Fruit fly (Drosophila melanogaster) whole organism, embryonic: ENCODE data around the gene SmE.

Experiments used
- Awh ChIP-seq: fragments of 200-800 bp; sonication (Bioruptor generic); IDR thresholded peaks from 2 replicates; pipeline ENCODE4, ENCODE4 v1.3.6; 2022; ENCODE audit warnings: missing biosample characterization, missing genetic modification characterization
- BEAF-32 ChIP-seq: fragments of 200-800 bp; sonication (Bioruptor generic); optimal IDR thresholded peaks from 3 replicates; lab custom pipeline; 2017; ENCODE audit warnings: missing biosample characterization, missing genetic modification characterization, mild to moderate bottlenecking, moderate library complexity, missing genetic modification reagents
- Bdp1 ChIP-seq: fragments of 200-800 bp; sonication (Bioruptor generic); optimal IDR thresholded peaks from 3 replicates; lab custom pipeline; 2016; ENCODE audit warnings: missing biosample characterization, missing genetic modification characterization
- CG10147 ChIP-seq: fragments of 200-800 bp; sonication (Bioruptor generic); optimal IDR thresholded peaks from 2 replicates; lab custom pipeline; 2019; ENCODE audit warnings: missing biosample characterization, mild to moderate bottlenecking, missing genetic modification characterization, moderate library complexity
- CG10267 ChIP-seq: fragments of 200-800 bp; sonication (Bioruptor generic); optimal IDR thresholded peaks from 2 replicates; lab custom pipeline; 2018; ENCODE audit warnings: missing biosample characterization, mild to moderate bottlenecking, missing genetic modification characterization, moderate library complexity
- CG10462 ChIP-seq: fragments of 200-800 bp; sonication (Bioruptor generic); optimal IDR thresholded peaks from 2 replicates; lab custom pipeline; 2016; ENCODE audit warnings: missing biosample characterization, missing genetic modification characterization
- CG10979 ChIP-seq: fragments of 200-800 bp; sonication (Bioruptor generic); optimal IDR thresholded peaks from 2 replicates; lab custom pipeline; 2018; ENCODE audit warnings: missing biosample characterization, mild to moderate bottlenecking, missing genetic modification characterization, moderate library complexity
- CG11085 ChIP-seq: fragments of 200-800 bp; sonication (Bioruptor generic); IDR thresholded peaks from 2 replicates; pipeline ENCODE4 v1.3.6; 2022; ENCODE audit warnings: missing biosample characterization, missing genetic modification characterization
- CG11560 ChIP-seq: fragments of 200-800 bp; sonication (Bioruptor generic); IDR thresholded peaks from 3 replicates; pipeline ENCODE4 v1.3.6; 2022; ENCODE audit warnings: missing biosample characterization, missing genetic modification characterization
- CG13624 ChIP-seq: fragments of 200-800 bp; sonication (Bioruptor generic); optimal IDR thresholded peaks from 2 replicates; lab custom pipeline; 2016; ENCODE audit warnings: missing biosample characterization, missing genetic modification characterization
- CG14710 ChIP-seq: fragments of 200-800 bp; sonication (Bioruptor generic); optimal IDR thresholded peaks from 3 replicates; lab custom pipeline; 2019; ENCODE audit warnings: missing biosample characterization, mild to moderate bottlenecking, missing genetic modification characterization, moderate library complexity
- CG1529 ChIP-seq: fragments of 200-800 bp; sonication (Bioruptor generic); optimal IDR thresholded peaks from 3 replicates; lab custom pipeline; 2018; ENCODE audit warnings: missing biosample characterization, missing genetic modification characterization
- CG17186 ChIP-seq: fragments of 200-800 bp; sonication (Bioruptor generic); optimal IDR thresholded peaks from 3 replicates; lab custom pipeline; 2017; ENCODE audit warnings: missing biosample characterization, missing genetic modification reagents, missing genetic modification characterization
- CG18262 ChIP-seq: fragments of 200-800 bp; optimal IDR thresholded peaks from 3 replicates; lab custom pipeline; 2019; ENCODE audit warnings: missing biosample characterization, mild to moderate bottlenecking, missing genetic modification characterization, moderate library complexity
- CG1832 ChIP-seq: fragments of 200-800 bp; sonication (Bioruptor generic); optimal IDR thresholded peaks from 2 replicates; lab custom pipeline; 2017; ENCODE audit warnings: missing biosample characterization, mild to moderate bottlenecking, missing genetic modification characterization, inconsistent platforms
- CG3065 ChIP-seq: fragments of 200-800 bp; sonication (Bioruptor generic); optimal IDR thresholded peaks from 2 replicates; lab custom pipeline; 2016; ENCODE audit warnings: missing biosample characterization, missing genetic modification characterization
- CG33213 ChIP-seq: fragments of 200-800 bp; sonication (Bioruptor generic); optimal IDR thresholded peaks from 3 replicates; lab custom pipeline; 2016; ENCODE audit warnings: missing biosample characterization, missing genetic modification characterization
- CG33557 ChIP-seq: fragments of 200-800 bp; sonication (Bioruptor generic); optimal IDR thresholded peaks from 2 replicates; lab custom pipeline; 2019; ENCODE audit warnings: missing biosample characterization, mild to moderate bottlenecking, missing genetic modification characterization, moderate library complexity
- CG4424 ChIP-seq: fragments of 200-800 bp; sonication (Bioruptor generic); optimal IDR thresholded peaks from 3 replicates; lab custom pipeline; 2016; ENCODE audit warnings: missing biosample characterization, missing genetic modification characterization
- CG4730 ChIP-seq: fragments of 200-800 bp; sonication (Bioruptor generic); IDR thresholded peaks from 2 replicates; pipeline ENCODE4 v1.3.6; 2022; ENCODE audit warnings: missing biosample characterization, missing genetic modification characterization
- CG4820 ChIP-seq: fragments of 200-800 bp; sonication (Bioruptor generic); optimal IDR thresholded peaks from 3 replicates; lab custom pipeline; 2016; ENCODE audit warnings: missing biosample characterization, missing genetic modification characterization
- CG7357 ChIP-seq: fragments of 200-800 bp; sonication (Bioruptor generic); IDR thresholded peaks from 3 replicates; pipeline ENCODE4 v1.3.6; 2022; ENCODE audit warnings: missing biosample characterization, missing genetic modification characterization
- CG7556 ChIP-seq: fragments of 200-800 bp; sonication (Bioruptor generic); optimal IDR thresholded peaks from 2 replicates; lab custom pipeline; 2017; ENCODE audit warnings: missing biosample characterization, mild to moderate bottlenecking, missing genetic modification characterization
- CG7963 ChIP-seq: fragments of 200-800 bp; sonication (Bioruptor generic); IDR thresholded peaks from 3 replicates; pipeline ENCODE4 v1.3.6; 2022; ENCODE audit warnings: missing biosample characterization, missing genetic modification characterization; ENCODE audit not compliant: partially characterized antibody
- CG8089 ChIP-seq: fragments of 200-800 bp; sonication (Bioruptor generic); optimal IDR thresholded peaks from 3 replicates; lab custom pipeline; 2016; ENCODE audit warnings: missing biosample characterization, missing genetic modification characterization
- CG8281 ChIP-seq: fragments of 200-800 bp; sonication (Bioruptor generic); optimal IDR thresholded peaks from 2 replicates; lab custom pipeline; 2018; ENCODE audit warnings: missing biosample characterization, mild to moderate bottlenecking, missing genetic modification characterization, moderate library complexity
- CG8359 ChIP-seq: fragments of 200-800 bp; sonication (Bioruptor generic); optimal IDR thresholded peaks from 2 replicates; lab custom pipeline; 2017; ENCODE audit warnings: missing biosample characterization, mild to moderate bottlenecking, missing genetic modification characterization, borderline replicate concordance
- CG8388 ChIP-seq: fragments of 200-800 bp; sonication (Bioruptor generic); optimal IDR thresholded peaks from 2 replicates; lab custom pipeline; 2019; ENCODE audit warnings: missing biosample characterization, mild to moderate bottlenecking, missing genetic modification characterization, moderate library complexity
- CG8765 ChIP-seq: fragments of 200-800 bp; sonication (Bioruptor generic); IDR thresholded peaks from 2 replicates; pipeline ENCODE4 v1.3.6; 2022; ENCODE audit warnings: missing biosample characterization, missing genetic modification characterization
- CG9437 ChIP-seq: fragments of 200-800 bp; sonication (Bioruptor generic); optimal IDR thresholded peaks from 2 replicates; lab custom pipeline; 2018; ENCODE audit warnings: missing biosample characterization, mild to moderate bottlenecking, missing genetic modification characterization
- Dip3 ChIP-seq: fragments of 200-800 bp; sonication (Bioruptor generic); optimal IDR thresholded peaks from 3 replicates; lab custom pipeline; 2016; ENCODE audit warnings: missing biosample characterization, missing genetic modification characterization
- Elba2 ChIP-seq: fragments of 200-800 bp; sonication (Bioruptor generic); optimal IDR thresholded peaks from 3 replicates; lab custom pipeline; 2016; ENCODE audit warnings: missing biosample characterization, missing genetic modification characterization
- Gug ChIP-seq: fragments of 200-800 bp; sonication (Bioruptor generic); IDR thresholded peaks from 4 replicates; pipeline ENCODE4 v1.3.6; 2022; ENCODE audit warnings: missing biosample characterization, missing genetic modification characterization
- Hand ChIP-seq: fragments of 200-800 bp; sonication (Bioruptor generic); optimal IDR thresholded peaks from 2 replicates; lab custom pipeline; 2017; ENCODE audit warnings: mild to moderate bottlenecking, missing biosample characterization, missing genetic modification reagents, missing genetic modification characterization
- HmgD ChIP-seq: fragments of 200-800 bp; sonication (Bioruptor generic); optimal IDR thresholded peaks from 3 replicates; lab custom pipeline; 2016; ENCODE audit warnings: missing biosample characterization, missing genetic modification characterization
- HmgZ ChIP-seq: fragments of 200-800 bp; sonication (Bioruptor generic); optimal IDR thresholded peaks from 2 replicates; lab custom pipeline; 2018; ENCODE audit warnings: missing biosample characterization, mild to moderate bottlenecking, missing genetic modification characterization
- Hr39 ChIP-seq: fragments of >200 bp; optimal IDR thresholded peaks from 2 replicates; lab custom pipeline; 2017
- TFAM ChIP-seq: fragments of 200-800 bp; sonication (Bioruptor generic); optimal IDR thresholded peaks from 2 replicates; lab custom pipeline; 2017; ENCODE audit warnings: missing biosample characterization, missing genetic modification characterization, inconsistent platforms
- bcd ChIP-seq: fragments of 200-800 bp; sonication (Bioruptor generic); optimal IDR thresholded peaks from 2 replicates; lab custom pipeline; 2017; ENCODE audit warnings: missing biosample characterization, mild to moderate bottlenecking, missing genetic modification characterization
- crc ChIP-seq: fragments of 200-800 bp; sonication (Bioruptor generic); optimal IDR thresholded peaks from 2 replicates; lab custom pipeline; 2016; ENCODE audit warnings: missing biosample characterization, missing genetic modification characterization
- dati ChIP-seq: fragments of 200-800 bp; sonication (Bioruptor generic); IDR thresholded peaks from 2 replicates; pipeline ENCODE4 v1.3.6; 2022; ENCODE audit warnings: missing biosample characterization, missing genetic modification characterization
- dmrt11E ChIP-seq: fragments of 200-800 bp; sonication (Bioruptor generic); optimal IDR thresholded peaks from 3 replicates; lab custom pipeline; 2018; ENCODE audit warnings: missing biosample characterization, mild to moderate bottlenecking, missing genetic modification characterization, moderate library complexity
- hbn ChIP-seq: fragments of 200-800 bp; sonication (Bioruptor generic); IDR thresholded peaks from 2 replicates; pipeline ENCODE4 v1.3.6; 2022; ENCODE audit warnings: missing biosample characterization, missing genetic modification characterization; ENCODE audit not compliant: partially characterized antibody
- lbe ChIP-seq: fragments of 200-800 bp; sonication (Bioruptor generic); optimal IDR thresholded peaks from 2 replicates; lab custom pipeline; 2016; ENCODE audit warnings: missing biosample characterization, mild to moderate bottlenecking, missing genetic modification characterization
- nmo ChIP-seq: fragments of 200-800 bp; sonication (Bioruptor generic); optimal IDR thresholded peaks from 2 replicates; lab custom pipeline; 2018; ENCODE audit warnings: missing biosample characterization, mild to moderate bottlenecking, missing genetic modification characterization, moderate library complexity
- org-1 ChIP-seq: fragments of 200-800 bp; sonication (Bioruptor generic); optimal IDR thresholded peaks from 2 replicates; lab custom pipeline; 2017; ENCODE audit warnings: missing biosample characterization, missing genetic modification characterization
- peb ChIP-seq: fragments of 200-800 bp; sonication (Bioruptor generic); IDR thresholded peaks from 2 replicates; pipeline ENCODE4 v1.3.6; 2022; ENCODE audit warnings: missing biosample characterization, missing genetic modification characterization
- schlank ChIP-seq: fragments of 200-800 bp; sonication (Bioruptor generic); optimal IDR thresholded peaks from 2 replicates; lab custom pipeline; 2018; ENCODE audit warnings: missing biosample characterization, mild to moderate bottlenecking, missing genetic modification characterization
- slp2 ChIP-seq: fragments of 200-800 bp; sonication (Bioruptor generic); optimal IDR thresholded peaks from 2 replicates; lab custom pipeline; 2016; ENCODE audit warnings: missing biosample characterization, missing genetic modification characterization
- ssp ChIP-seq: fragments of 200-800 bp; sonication (Bioruptor generic); IDR thresholded peaks from 2 replicates; pipeline ENCODE4 v1.3.6; 2022; ENCODE audit warnings: missing biosample characterization, missing genetic modification characterization
- vfl ChIP-seq: fragments of 200-800 bp; sonication (Bioruptor generic); optimal IDR thresholded peaks from 2 replicates; lab custom pipeline; 2016; ENCODE audit warnings: missing biosample characterization, missing genetic modification characterization

SmE gene

dm6 chr2L:7925389-7925788 is 40.1 kb upstream of the SmE start (continued):
- TF ChIP-seq lbe (GFP tag; lab: Kevin White, UChicago) (peak; percentile 71), dmrt11E (tag; lab: Kevin White, UChicago) (peak; percentile 62), CG18262 (peak; percentile 87), CG3065 (GFP tag; lab: Kevin White, UChicago) (no peak), ssp (peak; percentile 75), CG7963 (GFP tag; lab: Robert Waterston, UW) (no peak), CG8359 (GFP tag; lab: Kevin White, UChicago) (peak; percentile 66), BEAF-32 (GFP tag; lab: Kevin White, UChicago) (no peak), peb (GFP tag; lab: Robert Waterston, UW) (peak; percentile 86), bcd (GFP tag; lab: Kevin White, UChicago) (peak; percentile 88), CG8089 (GFP tag; lab: Kevin White, UChicago) (peak; percentile 82), CG8765 (GFP tag; lab: Robert Waterston, UW) (peak; percentile 70; the same call in 1 of the 2 replicates), Dip3 (GFP tag; lab: Kevin White, UChicago) (peak; percentile 75), org-1 (peak; percentile 87), dati (GFP tag; lab: Robert Waterston, UW) (no peak), HmgD (GFP tag; lab: Kevin White, UChicago) (peak; percentile 30), CG8388 (GFP tag; lab: Kevin White, UChicago) (peak; percentile 85), Elba2 (no peak), CG33557 (GFP tag; lab: Kevin White, UChicago) (peak; percentile 41), Hr39 (lab: Kevin White, UChicago) (no peak), slp2 (GFP tag; lab: Kevin White, UChicago) (peak; percentile 70), Bdp1 (GFP tag; lab: Kevin White, UChicago) (peak; percentile 65), CG7556 (GFP tag; lab: Kevin White, UChicago) (peak; percentile 93), CG8281 (tag; lab: Kevin White, UChicago) (peak; percentile 67), CG4820 (GFP tag; lab: Kevin White, UChicago) (peak; percentile 84), Hand (GFP tag; lab: Kevin White, UChicago) (peak; percentile 79), CG13624 (GFP tag; lab: Kevin White, UChicago) (peak; percentile 89), schlank (tag; lab: Kevin White, UChicago) (peak; percentile 55), HmgZ (tag; lab: Kevin White, UChicago) (peak; percentile 85), hbn (no peak), vfl (GFP tag; lab: Kevin White, UChicago) (peak; percentile 70), CG7357 (GFP tag; lab: Robert Waterston, UW) (peak; percentile 81), CG1832 (GFP tag; lab: Kevin White, UChicago) (no peak), CG17186 (GFP tag; lab: Kevin White, UChicago) (peak; percentile 26), CG10462 (GFP tag; lab: Kevin White, UChicago) (peak; percentile 49), CG14710 (tag; lab: Kevin White, UChicago) (peak; percentile 74), CG9437 (GFP tag; lab: Kevin White, UChicago) (peak; percentile 68), CG10147 (GFP tag; lab: Kevin White, UChicago) (peak; percentile 81), nmo (GFP tag; lab: Kevin White, UChicago) (peak; percentile 90), CG1529 (peak; percentile 85), CG33213 (GFP tag; lab: Kevin White, UChicago) (peak; percentile 75), Awh (GFP tag; lab: Robert Waterston, UW) (peak; percentile 86), CG4424 (GFP tag; lab: Kevin White, UChicago) (peak; percentile 85), CG11560 (tag; lab: Robert Waterston, UW) (peak; percentile 64), CG10267 (tag; lab: Kevin White, UChicago) (peak; percentile 81), CG10979 (peak; percentile 88), CG4730 (peak; percentile 85), CG11085 (GFP tag; lab: Robert Waterston, UW) (peak; percentile 81), TFAM (GFP tag; lab: Kevin White, UChicago) (peak; percentile 55), crc (peak; percentile 82), Gug (GFP tag; lab: Robert Waterston, UW) (peak; percentile 82)
